Fruit fly (Drosophila melanogaster) whole organism, pupa: ENCODE results near the gene CG12995.

Experiments used
- CG12605 ChIP-seq: fragments of 200-800 bp; sonication (Bioruptor generic); IDR thresholded peaks from 2 replicates; pipeline ENCODE4 v1.3.6; 2022; ENCODE audit warnings: missing biosample characterization, missing genetic modification characterization
- CG13204 ChIP-seq: fragments of 200-800 bp; sonication (Bioruptor generic); optimal IDR thresholded peaks from 2 replicates; lab custom pipeline; 2018; ENCODE audit warnings: missing biosample characterization, mild to moderate bottlenecking, missing genetic modification characterization, moderate library complexity
- CG17806 ChIP-seq: fragments of 200-800 bp; sonication (Bioruptor generic); optimal IDR thresholded peaks from 2 replicates; lab custom pipeline; 2018; ENCODE audit warnings: missing biosample characterization, mild to moderate bottlenecking, missing genetic modification characterization, moderate library complexity
- CG34367 ChIP-seq: fragments of 200-800 bp; sonication (Bioruptor generic); optimal IDR thresholded peaks from 2 replicates; lab custom pipeline; 2018; ENCODE audit warnings: missing biosample characterization, mild to moderate bottlenecking, missing genetic modification characterization
- CG4496 ChIP-seq: fragments of 200-800 bp; sonication (Bioruptor generic); IDR thresholded peaks from 3 replicates; pipeline ENCODE4 v1.3.6; 2022; ENCODE audit warnings: missing biosample characterization, missing genetic modification characterization
- D1 ChIP-seq: fragments of 200-800 bp; sonication (Bioruptor generic); optimal IDR thresholded peaks from 2 replicates; lab custom pipeline; 2018; ENCODE audit warnings: missing biosample characterization, mild to moderate bottlenecking, missing genetic modification characterization, moderate library complexity
- EcR ChIP-seq: fragments of 200-800 bp; sonication (Bioruptor generic); optimal IDR thresholded peaks from 3 replicates; lab custom pipeline; 2019; ENCODE audit warnings: missing biosample characterization, missing genetic modification characterization, mild to moderate bottlenecking, moderate library complexity, missing genetic modification reagents
- Ets98B ChIP-seq: fragments of 200-800 bp; sonication (Bioruptor generic); IDR thresholded peaks from 2 replicates; pipeline ENCODE4 v1.3.6; 2022; ENCODE audit warnings: missing biosample characterization, missing genetic modification characterization
- Pif1B ChIP-seq: fragments of 200-800 bp; sonication (Bioruptor generic); optimal IDR thresholded peaks from 3 replicates; lab custom pipeline; 2016; ENCODE audit warnings: missing biosample characterization, missing genetic modification characterization
- rn ChIP-seq: fragments of 200-800 bp; sonication (Bioruptor generic); IDR thresholded peaks from 2 replicates; pipeline ENCODE4 v1.3.6; 2022; ENCODE audit warnings: missing biosample characterization, missing genetic modification characterization

dm6 chrX:17181264-17182198 is 28.3 kb downstream of the CG12995 start:
- no peak for TF ChIP-seq Pif1B (GFP tag; lab: Kevin White, UChicago)
- no peak for TF ChIP-seq CG13204 (GFP tag; lab: Kevin White, UChicago)
- TF ChIP-seq CG34367 (tag; lab: Kevin White, UChicago) = no peak
- no peak for TF ChIP-seq Ets98B (GFP tag; lab: Robert Waterston, UW)
- no peak for TF ChIP-seq EcR (GFP tag; lab: Kevin White, UChicago)
- no peak for TF ChIP-seq D1 (tag; lab: Kevin White, UChicago)
- no peak for TF ChIP-seq CG17806
- no peak for TF ChIP-seq CG12605
- TF ChIP-seq CG4496 = no peak
- TF ChIP-seq rn = no peak
